Worm (Caenorhabditis elegans): ENCODE measurements around the gene Y113G7B.28.

DNA sequence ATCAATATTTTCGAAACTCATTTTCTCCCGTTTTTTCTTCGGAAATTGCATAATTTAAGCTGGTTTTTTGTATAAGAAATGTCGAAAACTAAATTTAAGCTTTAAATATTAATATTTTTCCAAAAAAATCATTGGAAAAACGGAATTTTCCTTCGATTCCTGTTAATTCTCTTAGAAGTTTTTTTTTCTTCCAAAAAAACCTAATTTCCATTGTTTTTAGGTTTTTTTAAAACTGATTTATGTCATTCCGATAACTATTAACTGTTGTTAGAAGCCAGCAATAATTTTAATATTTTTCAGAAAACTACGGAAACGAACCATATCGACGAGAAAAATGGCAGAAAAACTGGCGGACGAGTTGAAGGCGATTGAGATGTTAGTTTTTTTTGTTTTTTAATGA lies 5.5 kb downstream of the Y113G7B.28 start, which contains the start of gene fbxa-114:
- TF ChIP-seq mdl-1 (tag; optimal IDR thresholded peaks at IDR 0.05) (no peak), ZK337.2 (GFP tag; IDR thresholded peaks at IDR 0.05) (no peak), lin-29 (GFP tag; IDR thresholded peaks at IDR 0.05) (no peak), egl-27 (tag; optimal IDR thresholded peaks at IDR 0.05) (no peak), nhr-102 (tag; optimal IDR thresholded peaks at IDR 0.05) (no peak), dmd-6 (GFP tag; IDR thresholded peaks at IDR 0.05) (no peak), lin-39 (tag; optimal IDR thresholded peaks at IDR 0.05) (no peak), zag-1 (tag; optimal IDR thresholded peaks at IDR 0.05) (no peak)

Data from whole organism, L4 larva.